Fruit fly (Drosophila melanogaster): ENCODE results near the gene CG3703.

DNA sequence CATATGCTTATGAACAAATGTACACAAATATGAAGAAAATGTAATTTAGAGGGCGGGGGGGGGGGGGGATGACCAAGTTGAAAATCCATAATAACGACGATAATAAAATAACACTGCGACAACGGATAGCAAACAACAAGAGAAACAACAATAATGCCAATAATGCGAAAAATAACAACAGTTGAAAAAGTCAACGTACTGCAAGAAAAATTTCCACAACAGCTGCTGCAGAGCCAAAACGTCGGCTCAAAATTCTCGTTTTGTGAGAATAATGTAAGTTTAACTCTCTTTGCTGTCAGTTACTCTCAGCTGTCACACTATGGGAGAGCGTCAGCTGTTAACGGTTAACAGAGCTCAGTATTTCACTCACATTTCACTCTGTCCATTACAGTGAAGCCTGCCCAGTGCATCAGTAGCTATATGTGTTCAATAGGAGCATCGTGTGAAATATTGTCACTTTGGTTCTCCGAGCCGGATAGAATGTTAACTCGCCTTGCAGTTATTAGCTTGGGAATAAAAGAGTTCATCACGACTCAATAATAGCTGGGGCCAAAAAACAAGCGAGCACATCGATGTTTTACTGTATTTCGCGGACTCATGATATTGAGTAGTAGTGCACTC, 44.7 kb downstream of the CG3703 start:
- TF ChIP-seq ey (GFP tag; optimal IDR thresholded peaks at IDR 0.05) (peak; percentile 94), OdsH (GFP tag; optimal IDR thresholded peaks at IDR 0.05) (peak; percentile 89), br (GFP tag; optimal IDR thresholded peaks at IDR 0.05) (peak; percentile 92), CrebA (GFP tag; optimal IDR thresholded peaks at IDR 0.05; ENCODE audit: borderline replicate concordance) (peak; percentile 55), Jra (GFP tag; optimal IDR thresholded peaks at IDR 0.05) (peak; percentile 11), Vsx2 (GFP tag; optimal IDR thresholded peaks at IDR 0.05; ENCODE audit: partially characterized antibody) (no peak), Hnf4 (GFP tag; optimal IDR thresholded peaks at IDR 0.05) (peak; percentile 84), woc (GFP tag; optimal IDR thresholded peaks at IDR 0.05) (peak; percentile 95), psq (GFP tag; optimal IDR thresholded peaks at IDR 0.05) (peak; percentile 81), Dif (GFP tag; optimal IDR thresholded peaks at IDR 0.05; ENCODE audit: partially characterized antibody) (no peak), Myc (optimal IDR thresholded peaks at IDR 0.05) (no peak)

All from whole organism, wandering third instar larva.